Fruit fly (Drosophila melanogaster) whole organism, embryonic: Measurements from ENCODE around the gene PolG2.
A peak's percentile ranks its signal among the peaks of the same experiment; 100 is the strongest.

Experiments
- Atf6 ChIP-seq: fragments of 200-800 bp; sonication (Bioruptor generic); IDR thresholded peaks from 2 replicates; pipeline ENCODE4 v1.3.6; 2022; ENCODE audit warnings: missing biosample characterization, missing genetic modification characterization
- Bgb ChIP-seq: fragments of 200-800 bp; sonication (Bioruptor generic); IDR thresholded peaks from 2 replicates; pipeline ENCODE4 v1.3.6; 2022; ENCODE audit warnings: missing biosample characterization, missing genetic modification characterization; ENCODE audit not compliant: partially characterized antibody
- CG10209 ChIP-seq: fragments of 200-800 bp; sonication (Bioruptor generic); optimal IDR thresholded peaks from 3 replicates; lab custom pipeline; 2017; ENCODE audit warnings: missing biosample characterization, mild to moderate bottlenecking, missing genetic modification characterization, missing genetic modification reagents
- CG10274 ChIP-seq: fragments of 200-800 bp; sonication (Bioruptor generic); optimal IDR thresholded peaks from 3 replicates; lab custom pipeline; 2017; ENCODE audit warnings: missing biosample characterization, mild to moderate bottlenecking, missing genetic modification characterization
- CG10321 ChIP-seq: fragments of 200-800 bp; sonication (Bioruptor generic); IDR thresholded peaks from 2 replicates; pipeline ENCODE4 v1.3.6; 2022; ENCODE audit warnings: missing biosample characterization, missing genetic modification characterization
- CG11456 ChIP-seq: fragments of 200-800 bp; sonication (Bioruptor generic); IDR thresholded peaks from 3 replicates; pipeline ENCODE4 v1.3.6; 2022; ENCODE audit warnings: missing biosample characterization, missing genetic modification characterization
- CG11696 ChIP-seq: fragments of 200-800 bp; sonication (Bioruptor generic); IDR thresholded peaks from 2 replicates; pipeline ENCODE4 v1.3.6; 2022; ENCODE audit warnings: missing biosample characterization, missing genetic modification characterization
- CG14667 ChIP-seq: fragments of 200-800 bp; sonication (Bioruptor generic); IDR thresholded peaks from 2 replicates; pipeline ENCODE4 v1.3.6; 2022; ENCODE audit warnings: missing biosample characterization, missing genetic modification characterization
- CG14710 ChIP-seq: fragments of 200-800 bp; sonication (Bioruptor generic); optimal IDR thresholded peaks from 3 replicates; lab custom pipeline; 2019; ENCODE audit warnings: missing biosample characterization, mild to moderate bottlenecking, missing genetic modification characterization, moderate library complexity
- CG14965 ChIP-seq: fragments of 200-800 bp; sonication (Bioruptor generic); optimal IDR thresholded peaks from 2 replicates; lab custom pipeline; 2016; ENCODE audit warnings: missing biosample characterization, missing genetic modification characterization, borderline replicate concordance
- CG1603 ChIP-seq: fragments of 200-800 bp; sonication (Bioruptor generic); optimal IDR thresholded peaks from 2 replicates; lab custom pipeline; 2019; ENCODE audit warnings: missing biosample characterization, mild to moderate bottlenecking, missing genetic modification characterization, moderate library complexity
- CG16863 ChIP-seq: fragments of 200-800 bp; sonication (Bioruptor generic); optimal IDR thresholded peaks from 3 replicates; lab custom pipeline; 2016; ENCODE audit warnings: missing biosample characterization, missing genetic modification characterization
- CG2202 ChIP-seq: fragments of 200-800 bp; sonication (Bioruptor generic); optimal IDR thresholded peaks from 2 replicates; lab custom pipeline; 2018; ENCODE audit warnings: missing biosample characterization, mild to moderate bottlenecking, missing genetic modification characterization
- CG2889 ChIP-seq: fragments of 200-800 bp; sonication (Bioruptor generic); IDR thresholded peaks from 3 replicates; pipeline ENCODE4 v1.3.6; 2022; ENCODE audit warnings: missing biosample characterization, missing genetic modification characterization
- CG4820 ChIP-seq: fragments of 200-800 bp; sonication (Bioruptor generic); optimal IDR thresholded peaks from 3 replicates; lab custom pipeline; 2016; ENCODE audit warnings: missing biosample characterization, missing genetic modification characterization
- CG6683 ChIP-seq: fragments of 200-800 bp; sonication (Bioruptor generic); optimal IDR thresholded peaks from 2 replicates; lab custom pipeline; 2017; ENCODE audit warnings: missing biosample characterization, mild to moderate bottlenecking, missing genetic modification characterization, missing genetic modification reagents
- CG7928 ChIP-seq: fragments of 200-800 bp; sonication (Bioruptor generic); optimal IDR thresholded peaks from 2 replicates; lab custom pipeline; 2017; ENCODE audit warnings: missing biosample characterization, mild to moderate bottlenecking, missing genetic modification characterization
- CG8359 ChIP-seq: fragments of 200-800 bp; sonication (Bioruptor generic); optimal IDR thresholded peaks from 2 replicates; lab custom pipeline; 2017; ENCODE audit warnings: missing biosample characterization, mild to moderate bottlenecking, missing genetic modification characterization, borderline replicate concordance
- CG8944 ChIP-seq: fragments of 200-800 bp; sonication (Bioruptor generic); optimal IDR thresholded peaks from 3 replicates; lab custom pipeline; 2016; ENCODE audit warnings: missing biosample characterization, missing genetic modification characterization
- CG9609 ChIP-seq: fragments of 200-800 bp; sonication (Bioruptor generic); optimal IDR thresholded peaks from 3 replicates; lab custom pipeline; 2016; ENCODE audit warnings: missing biosample characterization, missing genetic modification characterization
- CG9817 ChIP-seq: fragments of 200-800 bp; sonication (Bioruptor generic); optimal IDR thresholded peaks from 2 replicates; lab custom pipeline; 2018; ENCODE audit warnings: missing biosample characterization, mild to moderate bottlenecking, missing genetic modification characterization, moderate library complexity
- CTCF ChIP-seq: fragments of 200-800 bp; sonication (Bioruptor generic); optimal IDR thresholded peaks from 2 replicates; lab custom pipeline; 2017; ENCODE audit warnings: missing biosample characterization, mild to moderate bottlenecking, missing genetic modification characterization, moderate library complexity
- CrebB ChIP-seq: fragments of 200-800 bp; sonication (Bioruptor generic); optimal IDR thresholded peaks from 3 replicates; lab custom pipeline; 2018; ENCODE audit warnings: missing biosample characterization, mild to moderate bottlenecking, missing genetic modification characterization
- Doc3 ChIP-seq: fragments of 200-800 bp; sonication (Bioruptor generic); IDR thresholded peaks from 3 replicates; pipeline ENCODE4 v1.3.6; 2022; ENCODE audit warnings: missing biosample characterization, missing genetic modification characterization; ENCODE audit not compliant: partially characterized antibody
- HLH4C ChIP-seq: fragments of 200-800 bp; sonication (Bioruptor generic); IDR thresholded peaks from 3 replicates; pipeline ENCODE4 v1.3.6; 2022; ENCODE audit warnings: missing biosample characterization, missing genetic modification characterization; ENCODE audit not compliant: partially characterized antibody
- Hand ChIP-seq: fragments of 200-800 bp; sonication (Bioruptor generic); optimal IDR thresholded peaks from 2 replicates; lab custom pipeline; 2017; ENCODE audit warnings: mild to moderate bottlenecking, missing biosample characterization, missing genetic modification reagents, missing genetic modification characterization
- Hr78 ChIP-seq, 2 experiments: fragments of 200-800 bp in 1 of 2; fragments of >200 bp in 1 of 2; sonication (Bioruptor generic) in 1 of 2; optimal IDR thresholded peaks; 2 replicates each; lab custom pipeline; 2017 to 2019; ENCODE audit warnings: missing biosample characterization in 2 of 2, missing genetic modification characterization in 2 of 2, mild to moderate bottlenecking in 1 of 2, moderate library complexity in 1 of 2
- Jarid2 ChIP-seq: fragments of 200-800 bp; sonication (Bioruptor generic); optimal IDR thresholded peaks from 3 replicates; lab custom pipeline; 2017; ENCODE audit warnings: mild to moderate bottlenecking, missing biosample characterization, missing genetic modification reagents, missing genetic modification characterization
- Kr ChIP-seq: fragments of 200-800 bp; sonication (Bioruptor generic); optimal IDR thresholded peaks from 2 replicates; lab custom pipeline; 2017; ENCODE audit warnings: missing biosample characterization, mild to moderate bottlenecking, missing genetic modification characterization
- NC2β ChIP-seq: fragments of 200-800 bp; sonication (Bioruptor generic); optimal IDR thresholded peaks from 2 replicates; lab custom pipeline; 2016; ENCODE audit warnings: missing biosample characterization, missing genetic modification characterization
- TFAM ChIP-seq: fragments of 200-800 bp; sonication (Bioruptor generic); optimal IDR thresholded peaks from 2 replicates; lab custom pipeline; 2017; ENCODE audit warnings: missing biosample characterization, missing genetic modification characterization, inconsistent platforms
- abd-A ChIP-seq: fragments of 200-800 bp; sonication (Bioruptor generic); optimal IDR thresholded peaks from 3 replicates; lab custom pipeline; 2019; ENCODE audit warnings: missing biosample characterization, mild to moderate bottlenecking, missing genetic modification characterization, moderate library complexity
- az2 ChIP-seq: fragments of 200-800 bp; sonication (Bioruptor generic); optimal IDR thresholded peaks from 3 replicates; lab custom pipeline; 2016; ENCODE audit warnings: missing biosample characterization, missing genetic modification characterization
- bsh ChIP-seq, 2 experiments: fragments of 200-800 bp; sonication (Bioruptor generic); optimal IDR thresholded peaks; 2 replicates each; lab custom pipeline; 2017 to 2018; ENCODE audit warnings: mild to moderate bottlenecking in 2 of 2, missing biosample characterization in 2 of 2, missing genetic modification characterization in 2 of 2, moderate library complexity in 1 of 2
- chif ChIP-seq, 2 experiments: fragments of 200-800 bp; sonication (Bioruptor generic); optimal IDR thresholded peaks; 3 replicates each; lab custom pipeline; 2016; ENCODE audit warnings: missing biosample characterization in 2 of 2, missing genetic modification characterization in 2 of 2
- ci ChIP-seq: fragments of 200-800 bp; sonication (Bioruptor generic); IDR thresholded peaks from 3 replicates; pipeline ENCODE4 v1.3.6; 2022; ENCODE audit warnings: missing biosample characterization, missing genetic modification characterization
- corto ChIP-seq: fragments of 200-800 bp; sonication (Bioruptor generic); optimal IDR thresholded peaks from 2 replicates; lab custom pipeline; 2016; ENCODE audit warnings: missing biosample characterization, mild to moderate bottlenecking, missing genetic modification characterization, moderate library complexity
- crc ChIP-seq: fragments of 200-800 bp; sonication (Bioruptor generic); optimal IDR thresholded peaks from 2 replicates; lab custom pipeline; 2016; ENCODE audit warnings: missing biosample characterization, missing genetic modification characterization
- crol ChIP-seq: fragments of 200-800 bp; sonication (Bioruptor generic); IDR thresholded peaks from 2 replicates; pipeline ENCODE4 v1.3.6; 2022; ENCODE audit warnings: missing biosample characterization, missing genetic modification characterization
- dati ChIP-seq: fragments of 200-800 bp; sonication (Bioruptor generic); IDR thresholded peaks from 2 replicates; pipeline ENCODE4 v1.3.6; 2022; ENCODE audit warnings: missing biosample characterization, missing genetic modification characterization
- dmrt11E ChIP-seq: fragments of 200-800 bp; sonication (Bioruptor generic); optimal IDR thresholded peaks from 3 replicates; lab custom pipeline; 2018; ENCODE audit warnings: missing biosample characterization, mild to moderate bottlenecking, missing genetic modification characterization, moderate library complexity
- en ChIP-seq: fragments of 200-800 bp; sonication (Bioruptor generic); optimal IDR thresholded peaks from 2 replicates; lab custom pipeline; 2016; ENCODE audit warnings: missing biosample characterization, missing genetic modification characterization
- eyg ChIP-seq: fragments of 200-800 bp; sonication (Bioruptor generic); optimal IDR thresholded peaks from 3 replicates; lab custom pipeline; 2016; ENCODE audit warnings: missing biosample characterization, missing genetic modification characterization
- gem ChIP-seq: fragments of 200-800 bp; sonication (Bioruptor generic); optimal IDR thresholded peaks from 2 replicates; lab custom pipeline; 2019; ENCODE audit warnings: missing biosample characterization, mild to moderate bottlenecking, missing genetic modification characterization, moderate library complexity
- nmo ChIP-seq: fragments of 200-800 bp; sonication (Bioruptor generic); optimal IDR thresholded peaks from 2 replicates; lab custom pipeline; 2018; ENCODE audit warnings: missing biosample characterization, mild to moderate bottlenecking, missing genetic modification characterization, moderate library complexity
- pita ChIP-seq: fragments of 200-800 bp; sonication (Bioruptor generic); optimal IDR thresholded peaks from 2 replicates; lab custom pipeline; 2017; ENCODE audit warnings: missing biosample characterization, mild to moderate bottlenecking, missing genetic modification characterization
- row ChIP-seq: fragments of 200-800 bp; sonication (Bioruptor generic); IDR thresholded peaks from 3 replicates; pipeline ENCODE4 v1.3.6; 2022; ENCODE audit warnings: missing biosample characterization, missing genetic modification characterization
- sim ChIP-seq: fragments of 200-800 bp; sonication (Bioruptor generic); IDR thresholded peaks from 2 replicates; pipeline ENCODE4 v1.3.6; 2022; ENCODE audit warnings: missing biosample characterization, missing genetic modification characterization
- trem ChIP-seq: fragments of 200-800 bp; optimal IDR thresholded peaks from 3 replicates; lab custom pipeline; 2019; ENCODE audit warnings: missing biosample characterization, mild to moderate bottlenecking, missing genetic modification characterization, moderate library complexity
- ttk ChIP-seq: fragments of 200-800 bp; sonication (Bioruptor generic); IDR thresholded peaks from 2 replicates; pipeline ENCODE4 v2.1.2; 2022; ENCODE audit warnings: missing biosample characterization, missing genetic modification characterization
- usp ChIP-seq: fragments of >200 bp; optimal IDR thresholded peaks from 2 replicates; lab custom pipeline; 2017; ENCODE audit warnings: missing biosample characterization, missing genetic modification characterization

PolG2 gene

dm6 chr2L:13833058-13833457, at the start of gene PolG2, which contains the start of the genes GatC and Polr2C:
PolG2 (minus strand) TSS chr2L:13833105.
GatC (minus strand) TSS chr2L:13833105.
Polr2C (plus strand) TSS chr2L:13833337.
- TF ChIP-seq dmrt11E (peak; percentile 22), CG11456 (GFP tag; lab: Robert Waterston, UW) (0 out of 3 replicates have a peak, but pooled peaks have one; percentile 47), sim (no peak), CG14667 (no peak), CG2202 (no peak), nmo (GFP tag; lab: Kevin White, UChicago) (peak; percentile 70), CG16863 (GFP tag; lab: Kevin White, UChicago) (peak; percentile 38), gem (tag; lab: Kevin White, UChicago) (no peak), CG10321 (no peak), row (GFP tag; lab: Robert Waterston, UW) (peak; percentile 92), CG8944 (GFP tag; lab: Kevin White, UChicago) (peak; percentile 43), az2 (GFP tag; lab: Kevin White, UChicago) (no peak), abd-A (tag; lab: Kevin White, UChicago) (no peak), CG8359 (GFP tag; lab: Kevin White, UChicago) (no peak), corto (GFP tag; lab: Kevin White, UChicago) (no peak), TFAM (no peak), Hand (GFP tag; lab: Kevin White, UChicago) (no peak), CG10274 (GFP tag; lab: Kevin White, UChicago) (no peak), CG2889 (no peak), Bgb (GFP tag; lab: Robert Waterston, UW) (peak; percentile 82), CG10209 (GFP tag; lab: Kevin White, UChicago) (no peak), CrebB (tag; lab: Kevin White, UChicago) (no peak), pita (no peak), Doc3 (GFP tag; lab: Robert Waterston, UW) (peak; percentile 62; the same call in 2 of the 3 replicates), CG11696 (GFP tag; lab: Robert Waterston, UW) (no peak), CG4820 (no peak), Hr78 (GFP tag; optimal IDR thresholded peaks at IDR 0.05; lab: Kevin White, UChicago) (no peak), CG1603 (tag; lab: Kevin White, UChicago) (peak; percentile 65), NC2β (GFP tag; lab: Kevin White, UChicago) (peak; percentile 33), en (GFP tag; lab: Kevin White, UChicago) (no peak), CG9609 (GFP tag; lab: Kevin White, UChicago) (peak; percentile 51), bsh (GFP tag; optimal IDR thresholded peaks at IDR 0.05; lab: Kevin White, UChicago) (peak in 1 of 2 experiments; percentile 23), dati (GFP tag; lab: Robert Waterston, UW) (no peak), CG6683 (no peak), ttk (peak; percentile 10; the same call in 1 of the 2 replicates), usp (no peak), CG9817 (peak; percentile 40), crol (no peak), ci (peak; percentile 49), eyg (no peak), Kr (GFP tag; lab: Kevin White, UChicago) (peak; percentile 83), trem (tag; lab: Kevin White, UChicago) (peak; percentile 54), Atf6 (no peak), HLH4C (peak; percentile 93), CTCF (GFP tag; lab: Kevin White, UChicago) (no peak), Jarid2 (GFP tag; lab: Kevin White, UChicago) (no peak), crc (GFP tag; lab: Kevin White, UChicago) (no peak), chif (GFP tag; optimal IDR thresholded peaks at IDR 0.05; lab: Kevin White, UChicago) (peak in 1 of 2 experiments; percentile 47), CG14965 (GFP tag; lab: Kevin White, UChicago) (no peak), CG14710 (peak; percentile 67), CG7928 (peak; percentile 76)
